Fruit fly (Drosophila melanogaster) whole organism, embryonic: ENCODE results near the gene eIF1.

Source experiments
- ATbp ChIP-seq: fragments of 200-800 bp; sonication (Bioruptor generic); optimal IDR thresholded peaks from 2 replicates; lab custom pipeline; 2017; ENCODE audit warnings: missing biosample characterization, mild to moderate bottlenecking, missing genetic modification characterization, missing genetic modification reagents
- Aef1 ChIP-seq: fragments of 200-800 bp; sonication (Bioruptor generic); IDR thresholded peaks from 3 replicates; pipeline ENCODE4 v1.3.6; 2022; ENCODE audit warnings: missing biosample characterization, missing genetic modification characterization
- Antp ChIP-seq: fragments of 200-800 bp; sonication (Bioruptor generic); optimal IDR thresholded peaks from 3 replicates; lab custom pipeline; 2016; ENCODE audit warnings: missing biosample characterization, missing genetic modification characterization
- Bdp1 ChIP-seq: fragments of 200-800 bp; sonication (Bioruptor generic); optimal IDR thresholded peaks from 3 replicates; lab custom pipeline; 2016; ENCODE audit warnings: missing biosample characterization, missing genetic modification characterization
- C15 ChIP-seq: fragments of 200-800 bp; sonication (Bioruptor generic); IDR thresholded peaks from 3 replicates; pipeline ENCODE4 v1.3.6; 2022; ENCODE audit warnings: missing biosample characterization, missing genetic modification characterization
- CG10654 ChIP-seq: fragments of 200-800 bp; sonication (Bioruptor generic); optimal IDR thresholded peaks from 2 replicates; lab custom pipeline; 2016; ENCODE audit warnings: missing biosample characterization, missing genetic modification characterization
- CG11456 ChIP-seq: fragments of 200-800 bp; sonication (Bioruptor generic); IDR thresholded peaks from 3 replicates; pipeline ENCODE4 v1.3.6; 2022; ENCODE audit warnings: missing biosample characterization, missing genetic modification characterization
- CG11504 ChIP-seq: fragments of 200-800 bp; sonication (Bioruptor generic); optimal IDR thresholded peaks from 3 replicates; lab custom pipeline; 2019; ENCODE audit warnings: missing biosample characterization, mild to moderate bottlenecking, missing genetic modification characterization, moderate library complexity
- CG15514 ChIP-seq: fragments of 200-800 bp; sonication (Bioruptor generic); optimal IDR thresholded peaks from 3 replicates; lab custom pipeline; 2017; ENCODE audit warnings: missing biosample characterization, missing genetic modification characterization, mild to moderate bottlenecking, moderate library complexity, missing genetic modification reagents
- CG17568 ChIP-seq: fragments of 200-800 bp; sonication (Bioruptor generic); optimal IDR thresholded peaks from 2 replicates; lab custom pipeline; 2018; ENCODE audit warnings: missing biosample characterization, mild to moderate bottlenecking, missing genetic modification characterization, moderate library complexity
- CG17612 ChIP-seq: fragments of 200-800 bp; sonication (Bioruptor generic); IDR thresholded peaks from 2 replicates; pipeline ENCODE4 v1.3.6; 2022; ENCODE audit warnings: missing biosample characterization, missing genetic modification characterization
- CG18619 ChIP-seq: fragments of 200-800 bp; sonication (Bioruptor generic); optimal IDR thresholded peaks from 3 replicates; lab custom pipeline; 2017; ENCODE audit warnings: missing biosample characterization, mild to moderate bottlenecking, missing genetic modification characterization
- CG2129 ChIP-seq: fragments of 200-800 bp; sonication (Bioruptor generic); IDR thresholded peaks from 2 replicates; pipeline ENCODE4 v1.3.6; 2022; ENCODE audit warnings: missing biosample characterization, missing genetic modification characterization; ENCODE audit not compliant: partially characterized antibody
- CG4282 ChIP-seq: fragments of 200-800 bp; sonication (Bioruptor generic); optimal IDR thresholded peaks from 2 replicates; lab custom pipeline; 2016; ENCODE audit warnings: missing biosample characterization, missing genetic modification characterization
- CG4360 ChIP-seq: fragments of 200-800 bp; sonication (Bioruptor generic); IDR thresholded peaks from 2 replicates; pipeline ENCODE4 v1.3.6; 2022; ENCODE audit warnings: missing biosample characterization, missing genetic modification characterization
- CG5953 ChIP-seq: fragments of 200-800 bp; sonication (Bioruptor generic); IDR thresholded peaks from 2 replicates; pipeline ENCODE4 v1.3.6; 2022; ENCODE audit warnings: missing biosample characterization, missing genetic modification characterization
- CG9817 ChIP-seq: fragments of 200-800 bp; sonication (Bioruptor generic); optimal IDR thresholded peaks from 2 replicates; lab custom pipeline; 2018; ENCODE audit warnings: missing biosample characterization, mild to moderate bottlenecking, missing genetic modification characterization, moderate library complexity
- Eip74EF ChIP-seq, 2 experiments: fragments of 200-800 bp in 1 of 2; fragments of >200 bp in 1 of 2; sonication (Bioruptor generic) in 1 of 2; optimal IDR thresholded peaks; 2 replicates each; lab custom pipeline; 2017 to 2019; ENCODE audit warnings: missing biosample characterization in 2 of 2, missing genetic modification characterization in 2 of 2, mild to moderate bottlenecking in 1 of 2, moderate library complexity in 1 of 2
- Hmr ChIP-seq: fragments of 200-800 bp; sonication (Bioruptor generic); optimal IDR thresholded peaks from 3 replicates; lab custom pipeline; 2017; ENCODE audit warnings: mild to moderate bottlenecking, missing biosample characterization, missing genetic modification reagents, missing genetic modification characterization
- Hr78 ChIP-seq, 2 experiments: fragments of 200-800 bp in 1 of 2; fragments of >200 bp in 1 of 2; sonication (Bioruptor generic) in 1 of 2; optimal IDR thresholded peaks; 2 replicates each; lab custom pipeline; 2017 to 2019; ENCODE audit warnings: missing biosample characterization in 2 of 2, missing genetic modification characterization in 2 of 2, mild to moderate bottlenecking in 1 of 2, moderate library complexity in 1 of 2
- MESR4 ChIP-seq: fragments of 200-800 bp; sonication (Bioruptor generic); optimal IDR thresholded peaks from 2 replicates; lab custom pipeline; 2018; ENCODE audit warnings: missing biosample characterization, mild to moderate bottlenecking, missing genetic modification characterization, moderate library complexity
- Med ChIP-seq: fragments of 200-800 bp; sonication (Bioruptor generic); peaks from one replicate; lab custom pipeline; 2016; ENCODE audit warnings: missing biosample characterization, missing genetic modification characterization, mild to moderate bottlenecking, inconsistent platforms, moderate library complexity
- Pdp1 ChIP-seq, 2 experiments: fragments of 200-800 bp; sonication (Bioruptor generic); optimal IDR thresholded peaks; 3 replicates each; lab custom pipeline; 2016; ENCODE audit warnings: missing biosample characterization in 2 of 2, missing genetic modification characterization in 2 of 2, mild to moderate bottlenecking in 1 of 2, moderate library complexity in 1 of 2
- Xrp1 ChIP-seq: fragments of 200-800 bp; sonication (Bioruptor generic); IDR thresholded peaks from 2 replicates; pipeline ENCODE4 v1.3.6; 2022; ENCODE audit warnings: missing biosample characterization, missing genetic modification characterization
- ash1 ChIP-seq: fragments of 200-800 bp; sonication (Bioruptor generic); optimal IDR thresholded peaks from 2 replicates; lab custom pipeline; 2018; ENCODE audit warnings: missing biosample characterization, mild to moderate bottlenecking, missing genetic modification characterization
- br ChIP-seq: fragments of >200 bp; optimal IDR thresholded peaks from 2 replicates; lab custom pipeline; 2017
- bsh ChIP-seq, 2 experiments: fragments of 200-800 bp; sonication (Bioruptor generic); optimal IDR thresholded peaks; 2 replicates each; lab custom pipeline; 2017 to 2018; ENCODE audit warnings: mild to moderate bottlenecking in 2 of 2, missing biosample characterization in 2 of 2, missing genetic modification characterization in 2 of 2, moderate library complexity in 1 of 2
- chif ChIP-seq, 2 experiments: fragments of 200-800 bp; sonication (Bioruptor generic); optimal IDR thresholded peaks; 3 replicates each; lab custom pipeline; 2016; ENCODE audit warnings: missing biosample characterization in 2 of 2, missing genetic modification characterization in 2 of 2
- en ChIP-seq: fragments of 200-800 bp; sonication (Bioruptor generic); optimal IDR thresholded peaks from 2 replicates; lab custom pipeline; 2016; ENCODE audit warnings: missing biosample characterization, missing genetic modification characterization
- gsb ChIP-seq: fragments of 200-800 bp; sonication (Bioruptor generic); IDR thresholded peaks from 2 replicates; pipeline ENCODE4 v1.3.6; 2022; ENCODE audit warnings: missing biosample characterization, missing genetic modification characterization
- hbn ChIP-seq: fragments of 200-800 bp; sonication (Bioruptor generic); IDR thresholded peaks from 2 replicates; pipeline ENCODE4 v1.3.6; 2022; ENCODE audit warnings: missing biosample characterization, missing genetic modification characterization; ENCODE audit not compliant: partially characterized antibody
- klu ChIP-seq: fragments of 200-800 bp; sonication (Bioruptor generic); IDR thresholded peaks from 2 replicates; pipeline ENCODE4 v1.3.6; 2022; ENCODE audit warnings: missing biosample characterization, missing genetic modification characterization
- kni ChIP-seq: fragments of 200-800 bp; sonication (Bioruptor generic); optimal IDR thresholded peaks from 3 replicates; lab custom pipeline; 2017; ENCODE audit warnings: mild to moderate bottlenecking, missing biosample characterization, missing genetic modification reagents, missing genetic modification characterization
- org-1 ChIP-seq: fragments of 200-800 bp; sonication (Bioruptor generic); optimal IDR thresholded peaks from 2 replicates; lab custom pipeline; 2017; ENCODE audit warnings: missing biosample characterization, missing genetic modification characterization
- pho ChIP-seq: fragments of 200-800 bp; sonication (Bioruptor generic); optimal IDR thresholded peaks from 2 replicates; lab custom pipeline; 2016; ENCODE audit warnings: missing biosample characterization, missing genetic modification characterization
- pros ChIP-seq: fragments of 200-800 bp; sonication (Bioruptor generic); optimal IDR thresholded peaks from 3 replicates; lab custom pipeline; 2019; ENCODE audit warnings: missing biosample characterization, mild to moderate bottlenecking, missing genetic modification characterization, moderate library complexity
- pzg ChIP-seq: fragments of 200-800 bp; sonication (Bioruptor generic); optimal IDR thresholded peaks from 3 replicates; lab custom pipeline; 2018; ENCODE audit warnings: missing biosample characterization, mild to moderate bottlenecking, missing genetic modification characterization, moderate library complexity
- salm ChIP-seq: fragments of 200-800 bp; sonication (Bioruptor generic); optimal IDR thresholded peaks from 2 replicates; lab custom pipeline; 2018; ENCODE audit warnings: missing biosample characterization, mild to moderate bottlenecking, missing genetic modification characterization
- sens-2 ChIP-seq: fragments of 200-800 bp; sonication (Bioruptor generic); IDR thresholded peaks from 2 replicates; pipeline ENCODE4 v1.3.6; 2022; ENCODE audit warnings: missing biosample characterization, missing genetic modification characterization
- sim ChIP-seq: fragments of 200-800 bp; sonication (Bioruptor generic); IDR thresholded peaks from 2 replicates; pipeline ENCODE4 v1.3.6; 2022; ENCODE audit warnings: missing biosample characterization, missing genetic modification characterization
- sisA ChIP-seq: fragments of 200-800 bp; sonication (Bioruptor generic); IDR thresholded peaks from 2 replicates; pipeline ENCODE4 v1.3.6; 2022; ENCODE audit warnings: missing biosample characterization, missing genetic modification characterization
- tin ChIP-seq: fragments of 200-800 bp; sonication (Bioruptor generic); optimal IDR thresholded peaks from 3 replicates; lab custom pipeline; 2016; ENCODE audit warnings: missing biosample characterization, missing genetic modification characterization
- wek ChIP-seq: fragments of 200-800 bp; sonication (Bioruptor generic); optimal IDR thresholded peaks from 3 replicates; lab custom pipeline; 2018; ENCODE audit warnings: missing biosample characterization, mild to moderate bottlenecking, missing genetic modification characterization, moderate library complexity
- wor ChIP-seq: fragments of 200-800 bp; sonication (Bioruptor generic); IDR thresholded peaks from 2 replicates; pipeline ENCODE4 v1.3.6; 2022; ENCODE audit warnings: missing biosample characterization, missing genetic modification characterization
- z ChIP-seq: fragments of 200-800 bp; sonication (Bioruptor generic); IDR thresholded peaks from 3 replicates; pipeline ENCODE4 v1.3.6; 2022; ENCODE audit warnings: missing biosample characterization, missing genetic modification characterization
- zen ChIP-seq: fragments of 200-800 bp; sonication (Bioruptor generic); optimal IDR thresholded peaks from 3 replicates; lab custom pipeline; 2018; ENCODE audit warnings: missing biosample characterization, mild to moderate bottlenecking, missing genetic modification characterization, moderate library complexity
- zfh1 ChIP-seq: fragments of 200-800 bp; sonication (Bioruptor generic); IDR thresholded peaks from 3 replicates; pipeline ENCODE4 v1.3.6; 2022; ENCODE audit warnings: missing biosample characterization, missing genetic modification characterization

The eIF1 gene

dm6 chr3L:3198447-3199402, 24.4 kb upstream of the eIF1 start, which contains the start of the genes CG32276 and gry (continued):
- TF ChIP-seq CG2129 (GFP tag; lab: Robert Waterston, UW) (no peak), z (GFP tag; lab: Robert Waterston, UW) (0 out of 3 replicates have a peak, but pooled peaks have one; percentile 34), CG9817 (tag; lab: Kevin White, UChicago) (peak; percentile 67), zfh1 (GFP tag; lab: Robert Waterston, UW) (peak; percentile 67; the same call in 2 of the 3 replicates), salm (tag; lab: Kevin White, UChicago) (peak; percentile 26), CG11504 (no peak), pros (GFP tag; lab: Kevin White, UChicago) (no peak), tin (GFP tag; lab: Kevin White, UChicago) (peak; percentile 85), Hmr (GFP tag; lab: Kevin White, UChicago) (peak; percentile 76), Eip74EF (GFP tag; optimal IDR thresholded peaks at IDR 0.05; lab: Kevin White, UChicago) (no peak), klu (peak; percentile 46; the same call in 1 of the 2 replicates), sens-2 (GFP tag; lab: Robert Waterston, UW) (peak; percentile 55; the same call in 1 of the 2 replicates), sisA (GFP tag; lab: Robert Waterston, UW) (peak; percentile 62; the same call in 1 of the 2 replicates), Pdp1 (GFP tag; optimal IDR thresholded peaks at IDR 0.05; lab: Kevin White, UChicago) (peak in 1 of 2 experiments; percentile 83), CG4282 (GFP tag; lab: Kevin White, UChicago) (peak; percentile 67), CG10654 (GFP tag; lab: Kevin White, UChicago) (no peak), CG18619 (GFP tag; lab: Kevin White, UChicago) (peak; percentile 60), pzg (peak; percentile 93), en (GFP tag; lab: Kevin White, UChicago) (peak; percentile 53), pho (GFP tag; lab: Kevin White, UChicago) (peak; percentile 79), zen (tag; lab: Kevin White, UChicago) (peak; percentile 69), Med (GFP tag; lab: Kevin White, UChicago) (peak; percentile 97), CG11456 (GFP tag; lab: Robert Waterston, UW) (peak; percentile 82), br (lab: Kevin White, UChicago) (no peak), chif (GFP tag; optimal IDR thresholded peaks at IDR 0.05; lab: Kevin White, UChicago) (peak; percentile 54 to 71), wek (GFP tag; lab: Kevin White, UChicago) (peak; percentile 80), sim (GFP tag; lab: Robert Waterston, UW) (no peak), Antp (peak; percentile 79), Xrp1 (peak; percentile 72; the same call in 1 of the 2 replicates), bsh (GFP tag; optimal IDR thresholded peaks at IDR 0.05; lab: Kevin White, UChicago) (peak in 1 of 2 experiments; percentile 66), C15 (GFP tag; lab: Robert Waterston, UW) (no peak), wor (peak; percentile 59), MESR4 (GFP tag; lab: Kevin White, UChicago) (peak; percentile 89), kni (no peak), CG15514 (peak; percentile 91), gsb (GFP tag; lab: Robert Waterston, UW) (no peak), CG17568 (GFP tag; lab: Kevin White, UChicago) (no peak), Aef1 (GFP tag; lab: Robert Waterston, UW) (peak; percentile 70), ash1 (GFP tag; lab: Kevin White, UChicago) (no peak), CG4360 (GFP tag; lab: Robert Waterston, UW) (peak; percentile 55; the same call in 1 of the 2 replicates), Bdp1 (peak; percentile 65), hbn (GFP tag; lab: Robert Waterston, UW) (peak; percentile 26; the same call in 1 of the 2 replicates), org-1 (GFP tag; lab: Kevin White, UChicago) (peak; percentile 30), Hr78 (GFP tag; optimal IDR thresholded peaks at IDR 0.05; lab: Kevin White, UChicago) (no peak), ATbp (GFP tag; lab: Kevin White, UChicago) (no peak), CG5953 (no peak), CG17612 (no peak)
